Worm (Caenorhabditis elegans): ENCODE data around the gene F39F10.3.

DNA sequence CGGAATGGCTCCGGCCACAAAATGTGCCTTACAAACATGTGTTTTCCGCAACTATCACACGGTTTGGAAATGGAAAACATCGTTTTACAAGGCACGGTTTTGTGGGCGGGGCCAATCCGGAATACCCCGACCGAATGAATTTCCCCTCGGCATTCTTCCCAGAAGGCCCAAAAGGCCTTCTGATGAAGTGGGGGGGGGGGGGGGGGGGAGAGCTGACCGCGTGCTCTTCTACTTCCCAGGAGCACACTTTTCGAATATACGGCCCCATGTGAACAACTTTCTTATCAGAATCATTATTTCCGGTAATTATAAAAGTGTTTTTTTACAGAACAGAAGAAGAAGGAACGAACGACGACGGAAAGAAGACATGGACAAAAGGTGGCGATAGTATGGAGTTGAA, 7.7 kb upstream of the F39F10.3 start:
- no peak for TF ChIP-seq mes-4 (tag; optimal IDR thresholded peaks at IDR 0.05)
- TF ChIP-seq ZK185.1 (tag; optimal IDR thresholded peaks at IDR 0.05; ENCODE audit: poor library complexity, severe bottlenecking) = no peak

All from whole organism, young adult.